Fruit fly (Drosophila melanogaster) whole organism, embryonic: ENCODE data around the gene CG7025.

Experiments used
- Antp ChIP-seq: fragments of 200-800 bp; sonication (Bioruptor generic); optimal IDR thresholded peaks from 3 replicates; lab custom pipeline; 2016; ENCODE audit warnings: missing biosample characterization, missing genetic modification characterization
- CG10267 ChIP-seq: fragments of 200-800 bp; sonication (Bioruptor generic); optimal IDR thresholded peaks from 2 replicates; lab custom pipeline; 2018; ENCODE audit warnings: missing biosample characterization, mild to moderate bottlenecking, missing genetic modification characterization, moderate library complexity
- CG11560 ChIP-seq: fragments of 200-800 bp; sonication (Bioruptor generic); IDR thresholded peaks from 3 replicates; pipeline ENCODE4 v1.3.6; 2022; ENCODE audit warnings: missing biosample characterization, missing genetic modification characterization
- CG12219 ChIP-seq: fragments of 200-800 bp; sonication (Bioruptor generic); optimal IDR thresholded peaks from 3 replicates; lab custom pipeline; 2018; ENCODE audit warnings: missing biosample characterization, mild to moderate bottlenecking, missing genetic modification characterization
- CG1529 ChIP-seq: fragments of 200-800 bp; sonication (Bioruptor generic); optimal IDR thresholded peaks from 3 replicates; lab custom pipeline; 2018; ENCODE audit warnings: missing biosample characterization, missing genetic modification characterization
- CG1602 ChIP-seq: fragments of 200-800 bp; sonication (Bioruptor generic); optimal IDR thresholded peaks from 3 replicates; lab custom pipeline; 2016; ENCODE audit warnings: missing biosample characterization, missing genetic modification characterization
- CG18262 ChIP-seq: fragments of 200-800 bp; optimal IDR thresholded peaks from 3 replicates; lab custom pipeline; 2019; ENCODE audit warnings: missing biosample characterization, mild to moderate bottlenecking, missing genetic modification characterization, moderate library complexity
- CG18476 ChIP-seq: fragments of 200-800 bp; sonication (Bioruptor generic); optimal IDR thresholded peaks from 2 replicates; lab custom pipeline; 2016; ENCODE audit warnings: missing biosample characterization, mild to moderate bottlenecking, missing genetic modification characterization
- CG2199 ChIP-seq: fragments of 200-800 bp; sonication (Bioruptor generic); IDR thresholded peaks from 3 replicates; pipeline ENCODE4 v1.3.6; 2022; ENCODE audit warnings: missing biosample characterization, missing genetic modification characterization
- CG3065 ChIP-seq: fragments of 200-800 bp; sonication (Bioruptor generic); optimal IDR thresholded peaks from 2 replicates; lab custom pipeline; 2016; ENCODE audit warnings: missing biosample characterization, missing genetic modification characterization
- CG3163 ChIP-seq: fragments of 200-800 bp; sonication (Bioruptor generic); optimal IDR thresholded peaks from 3 replicates; lab custom pipeline; 2016; ENCODE audit warnings: missing biosample characterization, missing genetic modification characterization
- CG32532 ChIP-seq: fragments of 200-800 bp; sonication (Bioruptor generic); IDR thresholded peaks from 2 replicates; pipeline ENCODE4 v1.3.6; 2022; ENCODE audit warnings: missing biosample characterization, missing genetic modification characterization
- CG34224 ChIP-seq: fragments of 200-800 bp; sonication (Bioruptor generic); IDR thresholded peaks from 3 replicates; pipeline ENCODE4 v1.3.6; 2022; ENCODE audit warnings: missing biosample characterization, missing genetic modification characterization; ENCODE audit not compliant: partially characterized antibody
- CG3847 ChIP-seq: fragments of 200-800 bp; sonication (Bioruptor generic); IDR thresholded peaks from 2 replicates; pipeline ENCODE4 v1.3.6; 2022; ENCODE audit warnings: missing biosample characterization, missing genetic modification characterization
- CG6689 ChIP-seq: fragments of 200-800 bp; sonication (Bioruptor generic); IDR thresholded peaks from 2 replicates; pipeline ENCODE4 v1.3.6; 2022; ENCODE audit warnings: missing biosample characterization, missing genetic modification characterization
- CG7839 ChIP-seq: fragments of 200-800 bp; sonication (Bioruptor generic); optimal IDR thresholded peaks from 3 replicates; lab custom pipeline; 2018; ENCODE audit warnings: missing biosample characterization, mild to moderate bottlenecking, missing genetic modification characterization, moderate library complexity
- CG8281 ChIP-seq: fragments of 200-800 bp; sonication (Bioruptor generic); optimal IDR thresholded peaks from 2 replicates; lab custom pipeline; 2018; ENCODE audit warnings: missing biosample characterization, mild to moderate bottlenecking, missing genetic modification characterization, moderate library complexity
- CG8359 ChIP-seq: fragments of 200-800 bp; sonication (Bioruptor generic); optimal IDR thresholded peaks from 2 replicates; lab custom pipeline; 2017; ENCODE audit warnings: missing biosample characterization, mild to moderate bottlenecking, missing genetic modification characterization, borderline replicate concordance
- Drgx ChIP-seq: fragments of 200-800 bp; sonication (Bioruptor generic); IDR thresholded peaks from 2 replicates; pipeline ENCODE4 v1.3.6; 2022; ENCODE audit warnings: missing biosample characterization, missing genetic modification characterization
- ERR ChIP-seq: fragments of 200-800 bp; sonication (Bioruptor generic); optimal IDR thresholded peaks from 2 replicates; lab custom pipeline; 2016; ENCODE audit warnings: missing biosample characterization, missing genetic modification characterization
- Hmr ChIP-seq: fragments of 200-800 bp; sonication (Bioruptor generic); optimal IDR thresholded peaks from 3 replicates; lab custom pipeline; 2017; ENCODE audit warnings: mild to moderate bottlenecking, missing biosample characterization, missing genetic modification reagents, missing genetic modification characterization
- Hr39 ChIP-seq: fragments of >200 bp; optimal IDR thresholded peaks from 2 replicates; lab custom pipeline; 2017
- Hsf ChIP-seq: fragments of 200-800 bp; sonication (Bioruptor generic); optimal IDR thresholded peaks from 3 replicates; lab custom pipeline; 2016; ENCODE audit warnings: missing biosample characterization, missing genetic modification characterization
- Lhr ChIP-seq: fragments of 200-800 bp; sonication (Bioruptor generic); optimal IDR thresholded peaks from 3 replicates; lab custom pipeline; 2017; ENCODE audit warnings: mild to moderate bottlenecking, missing biosample characterization, missing genetic modification reagents, missing genetic modification characterization
- MESR4 ChIP-seq: fragments of 200-800 bp; sonication (Bioruptor generic); optimal IDR thresholded peaks from 2 replicates; lab custom pipeline; 2018; ENCODE audit warnings: missing biosample characterization, mild to moderate bottlenecking, missing genetic modification characterization, moderate library complexity
- Meics ChIP-seq: fragments of 200-800 bp; sonication (Bioruptor generic); optimal IDR thresholded peaks from 2 replicates; lab custom pipeline; 2017; ENCODE audit warnings: missing biosample characterization, mild to moderate bottlenecking, missing genetic modification characterization
- Nf-YC ChIP-seq: fragments of 200-800 bp; optimal IDR thresholded peaks from 3 replicates; lab custom pipeline; 2019; ENCODE audit warnings: missing biosample characterization, mild to moderate bottlenecking, missing genetic modification characterization, moderate library complexity
- Optix ChIP-seq: fragments of 200-800 bp; sonication (Bioruptor generic); IDR thresholded peaks from 3 replicates; pipeline ENCODE4 v1.3.6; 2022; ENCODE audit warnings: missing biosample characterization, missing genetic modification characterization
- Sox102F ChIP-seq: fragments of 200-800 bp; sonication (Bioruptor generic); optimal IDR thresholded peaks from 2 replicates; lab custom pipeline; 2018; ENCODE audit warnings: missing biosample characterization, mild to moderate bottlenecking, missing genetic modification characterization, moderate library complexity
- al ChIP-seq: fragments of 200-800 bp; sonication (Bioruptor generic); IDR thresholded peaks from 2 replicates; pipeline ENCODE4 v1.3.6; 2022; ENCODE audit warnings: missing biosample characterization, missing genetic modification characterization
- aop ChIP-seq: fragments of 200-800 bp; sonication (Bioruptor generic); IDR thresholded peaks from 2 replicates; pipeline ENCODE4 v1.3.6; 2022; ENCODE audit warnings: missing biosample characterization, missing genetic modification characterization
- bbx ChIP-seq: fragments of 200-800 bp; sonication (Bioruptor generic); IDR thresholded peaks from 2 replicates; pipeline ENCODE4 v1.3.6; 2022; ENCODE audit warnings: missing biosample characterization, missing genetic modification characterization; ENCODE audit not compliant: partially characterized antibody
- bcd ChIP-seq: fragments of 200-800 bp; sonication (Bioruptor generic); optimal IDR thresholded peaks from 2 replicates; lab custom pipeline; 2017; ENCODE audit warnings: missing biosample characterization, mild to moderate bottlenecking, missing genetic modification characterization
- chinmo ChIP-seq: fragments of 200-800 bp; sonication (Bioruptor generic); IDR thresholded peaks from 4 replicates; pipeline ENCODE4 v1.3.6; 2022; ENCODE audit warnings: missing biosample characterization, missing genetic modification characterization; ENCODE audit not compliant: partially characterized antibody
- crp ChIP-seq, 2 experiments: fragments of 200-800 bp; sonication (Bioruptor generic); optimal IDR thresholded peaks; 2 replicates in 1 of 2; 3 replicates in 1 of 2; lab custom pipeline; 2017; ENCODE audit warnings: missing biosample characterization in 2 of 2, missing genetic modification characterization in 2 of 2, mild to moderate bottlenecking in 1 of 2, moderate library complexity in 1 of 2
- dysf ChIP-seq: fragments of 200-800 bp; sonication (Bioruptor generic); IDR thresholded peaks from 3 replicates; pipeline ENCODE4 v1.3.6; 2022; ENCODE audit warnings: missing biosample characterization, missing genetic modification characterization
- esg ChIP-seq: fragments of 200-800 bp; sonication (Bioruptor generic); conservative IDR thresholded peaks from 2 replicates; pipeline ENCODE4 v1.3.6; 2022; ENCODE audit warnings: missing biosample characterization, missing genetic modification characterization
- gem ChIP-seq: fragments of 200-800 bp; sonication (Bioruptor generic); optimal IDR thresholded peaks from 2 replicates; lab custom pipeline; 2019; ENCODE audit warnings: missing biosample characterization, mild to moderate bottlenecking, missing genetic modification characterization, moderate library complexity
- ind ChIP-seq: fragments of 200-800 bp; sonication (Bioruptor generic); optimal IDR thresholded peaks from 3 replicates; lab custom pipeline; 2016; ENCODE audit warnings: missing biosample characterization, missing genetic modification characterization
- pho ChIP-seq: fragments of 200-800 bp; sonication (Bioruptor generic); optimal IDR thresholded peaks from 2 replicates; lab custom pipeline; 2016; ENCODE audit warnings: missing biosample characterization, missing genetic modification characterization
- prd ChIP-seq, 3 experiments: fragments of >200 bp in 2 of 3; fragments of 200-800 bp in 1 of 3; sonication (Bioruptor generic) in 1 of 3; optimal IDR thresholded peaks in 2 of 3; IDR thresholded peaks in 1 of 3; 2 replicates in 2 of 3; 3 replicates in 1 of 3; pipeline versions ENCODE4 v1.3.6 to Lab custom; 2017 to 2022; ENCODE audit warnings: missing biosample characterization in 1 of 3, missing genetic modification characterization in 1 of 3
- pzg ChIP-seq: fragments of 200-800 bp; sonication (Bioruptor generic); optimal IDR thresholded peaks from 3 replicates; lab custom pipeline; 2018; ENCODE audit warnings: missing biosample characterization, mild to moderate bottlenecking, missing genetic modification characterization, moderate library complexity
- sd ChIP-seq: fragments of 200-800 bp; sonication (Bioruptor generic); optimal IDR thresholded peaks from 3 replicates; lab custom pipeline; 2018; ENCODE audit warnings: missing biosample characterization, mild to moderate bottlenecking, missing genetic modification characterization, moderate library complexity
- shn ChIP-seq: fragments of 200-800 bp; sonication (Bioruptor generic); optimal IDR thresholded peaks from 3 replicates; lab custom pipeline; 2016; ENCODE audit warnings: missing biosample characterization, missing genetic modification characterization
- sima ChIP-seq: fragments of 200-800 bp; sonication (Bioruptor generic); optimal IDR thresholded peaks from 2 replicates; lab custom pipeline; 2016; ENCODE audit warnings: missing biosample characterization, missing genetic modification characterization
- stwl ChIP-seq: fragments of 200-800 bp; sonication (Bioruptor generic); optimal IDR thresholded peaks from 3 replicates; lab custom pipeline; 2018; ENCODE audit warnings: missing biosample characterization, mild to moderate bottlenecking, missing genetic modification characterization, moderate library complexity
- vfl ChIP-seq: fragments of 200-800 bp; sonication (Bioruptor generic); optimal IDR thresholded peaks from 2 replicates; lab custom pipeline; 2016; ENCODE audit warnings: missing biosample characterization, missing genetic modification characterization
- vvl ChIP-seq: fragments of 200-800 bp; sonication (Bioruptor generic); IDR thresholded peaks from 2 replicates; pipeline ENCODE4 v1.3.6; 2022; ENCODE audit warnings: missing biosample characterization, missing genetic modification characterization

CG7025 gene

dm6 chr2L:7702383-7703188 lies 10.1 kb upstream of the CG7025 start, which contains the start of gene Tep3 (continued):
- TF ChIP-seq Optix (no peak), CG10267 (tag; lab: Kevin White, UChicago) (no peak), Sox102F (GFP tag; lab: Kevin White, UChicago) (peak; percentile 56), pho (GFP tag; lab: Kevin White, UChicago) (peak; percentile 27), CG1602 (no peak), Drgx (GFP tag; lab: Robert Waterston, UW) (no peak), CG7839 (tag; lab: Kevin White, UChicago) (peak; percentile 48), ind (GFP tag; lab: Kevin White, UChicago) (peak; percentile 24), CG18262 (tag; lab: Kevin White, UChicago) (no peak), Meics (GFP tag; lab: Kevin White, UChicago) (peak; percentile 24), CG8359 (peak; percentile 99), Hsf (GFP tag; lab: Kevin White, UChicago) (peak; percentile 52), CG2199 (GFP tag; lab: Robert Waterston, UW) (peak; percentile 24; the same call in 1 of the 3 replicates), Nf-YC (no peak), crp (GFP tag; optimal IDR thresholded peaks at IDR 0.05; lab: Kevin White, UChicago) (no peak), al (peak; percentile 35), CG32532 (GFP tag; lab: Robert Waterston, UW) (peak; percentile 62), CG8281 (tag; lab: Kevin White, UChicago) (peak; percentile 54), CG1529 (GFP tag; lab: Kevin White, UChicago) (no peak), CG34224 (no peak), stwl (tag; lab: Kevin White, UChicago) (peak; percentile 0), ERR (peak; percentile 33), CG3065 (no peak), esg (GFP tag; lab: Robert Waterston, UW) (no peak), vvl (GFP tag; lab: Robert Waterston, UW) (0 out of 2 replicates have a peak, but pooled peaks have one; percentile 30), CG3847 (GFP tag; lab: Robert Waterston, UW) (0 out of 2 replicates have a peak, but pooled peaks have one; percentile 19), CG18476 (no peak), Hmr (GFP tag; lab: Kevin White, UChicago) (peak; percentile 35), aop (GFP tag; lab: Robert Waterston, UW) (no peak), gem (tag; lab: Kevin White, UChicago) (peak; percentile 53), vfl (GFP tag; lab: Kevin White, UChicago) (no peak), prd (optimal IDR thresholded peaks at IDR 0.05; lab: Kevin White, UChicago) (no peak), prd (GFP tag; IDR thresholded peaks at IDR 0.05; lab: Robert Waterston, UW) (0 out of 3 replicates have a peak, but pooled peaks have one; percentile 37), CG3163 (GFP tag; lab: Kevin White, UChicago) (no peak), CG12219 (GFP tag; lab: Kevin White, UChicago) (no peak), chinmo (GFP tag; lab: Robert Waterston, UW) (peak; percentile 95), shn (GFP tag; lab: Kevin White, UChicago) (no peak), dysf (peak; percentile 33; the same call in 1 of the 3 replicates), bbx (peak; percentile 26; the same call in 1 of the 2 replicates), sima (GFP tag; lab: Kevin White, UChicago) (no peak), MESR4 (GFP tag; lab: Kevin White, UChicago) (no peak), Lhr (GFP tag; lab: Kevin White, UChicago) (peak; percentile 29), CG6689 (GFP tag; lab: Robert Waterston, UW) (no peak), Antp (GFP tag; lab: Kevin White, UChicago) (peak; percentile 20), pzg (GFP tag; lab: Kevin White, UChicago) (peak; percentile 8), sd (tag; lab: Kevin White, UChicago) (peak; percentile 31), CG11560 (no peak), bcd (GFP tag; lab: Kevin White, UChicago) (peak; percentile 41), Hr39 (lab: Kevin White, UChicago) (no peak)
